Fruit fly (Drosophila melanogaster) whole organism, embryonic: ENCODE results near the gene Osi20.

Experiments used
- CG10321 ChIP-seq: fragments of 200-800 bp; sonication (Bioruptor generic); IDR thresholded peaks from 2 replicates; pipeline ENCODE4 v1.3.6; 2022; ENCODE audit warnings: missing biosample characterization, missing genetic modification characterization
- CG11398 ChIP-seq: fragments of 200-800 bp; sonication (Bioruptor generic); optimal IDR thresholded peaks from 2 replicates; lab custom pipeline; 2016; ENCODE audit warnings: missing biosample characterization, missing genetic modification characterization
- CG12155 ChIP-seq: fragments of 200-800 bp; sonication (Bioruptor generic); optimal IDR thresholded peaks from 3 replicates; lab custom pipeline; 2016; ENCODE audit warnings: missing biosample characterization, missing genetic modification characterization
- CG12769 ChIP-seq: fragments of 200-800 bp; sonication (Bioruptor generic); optimal IDR thresholded peaks from 2 replicates; lab custom pipeline; 2019; ENCODE audit warnings: missing biosample characterization, mild to moderate bottlenecking, missing genetic modification characterization, moderate library complexity
- CG14710 ChIP-seq: fragments of 200-800 bp; sonication (Bioruptor generic); optimal IDR thresholded peaks from 3 replicates; lab custom pipeline; 2019; ENCODE audit warnings: missing biosample characterization, mild to moderate bottlenecking, missing genetic modification characterization, moderate library complexity
- CG15269 ChIP-seq: fragments of 200-800 bp; sonication (Bioruptor generic); optimal IDR thresholded peaks from 2 replicates; lab custom pipeline; 2018; ENCODE audit warnings: missing biosample characterization, mild to moderate bottlenecking, missing genetic modification characterization, moderate library complexity
- CG15514 ChIP-seq: fragments of 200-800 bp; sonication (Bioruptor generic); optimal IDR thresholded peaks from 3 replicates; lab custom pipeline; 2017; ENCODE audit warnings: missing biosample characterization, missing genetic modification characterization, mild to moderate bottlenecking, moderate library complexity, missing genetic modification reagents
- CG15601 ChIP-seq: fragments of 200-800 bp; sonication (Bioruptor generic); optimal IDR thresholded peaks from 3 replicates; lab custom pipeline; 2019; ENCODE audit warnings: missing biosample characterization, mild to moderate bottlenecking, missing genetic modification characterization, moderate library complexity
- CG1832 ChIP-seq: fragments of 200-800 bp; sonication (Bioruptor generic); optimal IDR thresholded peaks from 2 replicates; lab custom pipeline; 2017; ENCODE audit warnings: missing biosample characterization, mild to moderate bottlenecking, missing genetic modification characterization, inconsistent platforms
- CG18476 ChIP-seq: fragments of 200-800 bp; sonication (Bioruptor generic); optimal IDR thresholded peaks from 2 replicates; lab custom pipeline; 2016; ENCODE audit warnings: missing biosample characterization, mild to moderate bottlenecking, missing genetic modification characterization
- CG18599 ChIP-seq: fragments of 200-800 bp; sonication (Bioruptor generic); optimal IDR thresholded peaks from 3 replicates; lab custom pipeline; 2017; ENCODE audit warnings: missing biosample characterization, missing genetic modification characterization, mild to moderate bottlenecking, moderate library complexity, missing genetic modification reagents
- CG2199 ChIP-seq: fragments of 200-800 bp; sonication (Bioruptor generic); IDR thresholded peaks from 3 replicates; pipeline ENCODE4 v1.3.6; 2022; ENCODE audit warnings: missing biosample characterization, missing genetic modification characterization
- CG30403 ChIP-seq: fragments of 200-800 bp; sonication (Bioruptor generic); optimal IDR thresholded peaks from 3 replicates; lab custom pipeline; 2016; ENCODE audit warnings: missing biosample characterization, missing genetic modification characterization
- CG34376 ChIP-seq: fragments of 200-800 bp; sonication (Bioruptor generic); optimal IDR thresholded peaks from 2 replicates; lab custom pipeline; 2018; ENCODE audit warnings: missing biosample characterization, mild to moderate bottlenecking, missing genetic modification characterization
- Dad ChIP-seq: fragments of 200-800 bp; sonication (Bioruptor generic); optimal IDR thresholded peaks from 3 replicates; lab custom pipeline; 2016; ENCODE audit warnings: missing biosample characterization, missing genetic modification characterization
- MBD-R2 ChIP-seq: fragments of 200-800 bp; sonication (Bioruptor generic); IDR thresholded peaks from 2 replicates; pipeline ENCODE4 v1.3.6; 2022; ENCODE audit warnings: missing biosample characterization, missing genetic modification characterization
- NfI ChIP-seq: fragments of 200-800 bp; sonication (Bioruptor generic); optimal IDR thresholded peaks from 3 replicates; lab custom pipeline; 2018; ENCODE audit warnings: missing biosample characterization, mild to moderate bottlenecking, missing genetic modification characterization, moderate library complexity
- Sox100B ChIP-seq: fragments of 200-800 bp; sonication (Bioruptor generic); optimal IDR thresholded peaks from 3 replicates; lab custom pipeline; 2018; ENCODE audit warnings: missing biosample characterization, mild to moderate bottlenecking, missing genetic modification characterization
- Tbp ChIP-seq: fragments of >200 bp; optimal IDR thresholded peaks from 2 replicates; lab custom pipeline; 2018; ENCODE audit warnings: missing biosample characterization, missing genetic modification characterization
- ac ChIP-seq: fragments of 200-800 bp; sonication (Bioruptor generic); optimal IDR thresholded peaks from 3 replicates; lab custom pipeline; 2017; ENCODE audit warnings: missing biosample characterization, mild to moderate bottlenecking, missing genetic modification characterization
- ap ChIP-seq: fragments of 200-800 bp; sonication (Bioruptor generic); IDR thresholded peaks from 2 replicates; pipeline ENCODE4 v1.3.6; 2022; ENCODE audit warnings: missing biosample characterization, missing genetic modification characterization
- ara ChIP-seq: fragments of 200-800 bp; sonication (Bioruptor generic); IDR thresholded peaks from 2 replicates; pipeline ENCODE4 v1.3.6; 2022; ENCODE audit warnings: missing biosample characterization, missing genetic modification characterization
- ash1 ChIP-seq: fragments of 200-800 bp; sonication (Bioruptor generic); optimal IDR thresholded peaks from 2 replicates; lab custom pipeline; 2018; ENCODE audit warnings: missing biosample characterization, mild to moderate bottlenecking, missing genetic modification characterization
- btn ChIP-seq: fragments of 200-800 bp; sonication (Bioruptor generic); optimal IDR thresholded peaks from 2 replicates; lab custom pipeline; 2016; ENCODE audit warnings: missing biosample characterization, missing genetic modification characterization
- cad ChIP-seq: fragments of >200 bp; optimal IDR thresholded peaks from 2 replicates; lab custom pipeline; 2017; ENCODE audit warnings: missing biosample characterization, missing genetic modification characterization
- chm ChIP-seq: fragments of 200-800 bp; sonication (Bioruptor generic); IDR thresholded peaks from 2 replicates; pipeline ENCODE4 v1.3.6; 2022; ENCODE audit warnings: missing biosample characterization, missing genetic modification characterization
- cwo ChIP-seq: fragments of 200-800 bp; sonication (Bioruptor generic); optimal IDR thresholded peaks from 3 replicates; lab custom pipeline; 2017; ENCODE audit warnings: missing biosample characterization, missing genetic modification characterization, mild to moderate bottlenecking, moderate library complexity, missing genetic modification reagents
- gfzf ChIP-seq: fragments of 200-800 bp; sonication (Bioruptor generic); optimal IDR thresholded peaks from 2 replicates; lab custom pipeline; 2016; ENCODE audit warnings: missing biosample characterization, mild to moderate bottlenecking, missing genetic modification characterization, moderate library complexity
- gt ChIP-seq: fragments of 200-800 bp; sonication (Bioruptor generic); IDR thresholded peaks from 2 replicates; pipeline ENCODE4 v1.3.6; 2022; ENCODE audit warnings: missing biosample characterization, missing genetic modification characterization
- ham ChIP-seq: fragments of 200-800 bp; sonication (Bioruptor generic); IDR thresholded peaks from 2 replicates; pipeline ENCODE4 v1.3.6; 2022; ENCODE audit warnings: missing biosample characterization, missing genetic modification characterization
- hkb ChIP-seq, 2 experiments: fragments of 200-800 bp in 1 of 2; fragments of >200 bp in 1 of 2; sonication (Bioruptor generic) in 1 of 2; IDR thresholded peaks in 1 of 2; optimal IDR thresholded peaks in 1 of 2; 2 replicates each; pipeline versions ENCODE4 v1.3.6 to Lab custom; 2017 to 2022; ENCODE audit warnings: missing biosample characterization in 1 of 2, missing genetic modification characterization in 1 of 2
- mld ChIP-seq: fragments of 200-800 bp; sonication (Bioruptor generic); IDR thresholded peaks from 3 replicates; pipeline ENCODE4 v1.3.6; 2022; ENCODE audit warnings: missing biosample characterization, missing genetic modification characterization; ENCODE audit not compliant: partially characterized antibody
- otp ChIP-seq: fragments of 200-800 bp; sonication (Bioruptor generic); IDR thresholded peaks from 3 replicates; pipeline ENCODE4, ENCODE4 v1.3.6; 2022; ENCODE audit warnings: missing biosample characterization, missing genetic modification characterization
- psq ChIP-seq: fragments of 200-800 bp; sonication (Bioruptor generic); optimal IDR thresholded peaks from 2 replicates; lab custom pipeline; 2017; ENCODE audit warnings: missing biosample characterization, missing genetic modification characterization
- pum ChIP-seq: fragments of 200-800 bp; sonication (Bioruptor generic); optimal IDR thresholded peaks from 2 replicates; lab custom pipeline; 2016; ENCODE audit warnings: missing biosample characterization, missing genetic modification characterization
- row ChIP-seq: fragments of 200-800 bp; sonication (Bioruptor generic); IDR thresholded peaks from 3 replicates; pipeline ENCODE4 v1.3.6; 2022; ENCODE audit warnings: missing biosample characterization, missing genetic modification characterization
- ttk ChIP-seq: fragments of 200-800 bp; sonication (Bioruptor generic); IDR thresholded peaks from 2 replicates; pipeline ENCODE4 v2.1.2; 2022; ENCODE audit warnings: missing biosample characterization, missing genetic modification characterization
- tup ChIP-seq: fragments of 200-800 bp; sonication (Bioruptor generic); optimal IDR thresholded peaks from 2 replicates; lab custom pipeline; 2016; ENCODE audit warnings: missing biosample characterization, mild to moderate bottlenecking, missing genetic modification characterization, moderate library complexity
- unc-4 ChIP-seq: fragments of 200-800 bp; sonication (Bioruptor generic); IDR thresholded peaks from 2 replicates; pipeline ENCODE4 v1.3.6; 2022; ENCODE audit warnings: missing biosample characterization, missing genetic modification characterization; ENCODE audit not compliant: partially characterized antibody
- zen2 ChIP-seq: fragments of 200-800 bp; sonication (Bioruptor generic); IDR thresholded peaks from 3 replicates; pipeline ENCODE4 v1.3.6; 2022; ENCODE audit warnings: missing biosample characterization, missing genetic modification characterization; ENCODE audit not compliant: partially characterized antibody
- zfh2 ChIP-seq: fragments of 200-800 bp; sonication (Bioruptor generic); optimal IDR thresholded peaks from 2 replicates; lab custom pipeline; 2016; ENCODE audit warnings: missing biosample characterization, missing genetic modification characterization

Osi20 gene

dm6 chr3R:6353624-6354352 lies 13.9 kb downstream of the Osi20 start (continued):
- TF ChIP-seq zfh2 (GFP tag; lab: Kevin White, UChicago) = peak; percentile 22
- peak; percentile 64 for TF ChIP-seq CG12155 (GFP tag; lab: Kevin White, UChicago)
- TF ChIP-seq chm = no peak
- TF ChIP-seq CG10321 (GFP tag; lab: Robert Waterston, UW) = no peak
- peak; percentile 86 for TF ChIP-seq CG30403 (GFP tag; lab: Kevin White, UChicago)
- TF ChIP-seq cad = no peak
- no peak for TF ChIP-seq MBD-R2 (GFP tag; lab: Robert Waterston, UW)
- no peak for TF ChIP-seq CG11398
- TF ChIP-seq mld (GFP tag; lab: Robert Waterston, UW) = no peak
- no peak for TF ChIP-seq NfI (GFP tag; lab: Kevin White, UChicago)
- no peak for TF ChIP-seq CG15269 (tag; lab: Kevin White, UChicago)
- TF ChIP-seq btn (GFP tag; lab: Kevin White, UChicago) = peak; percentile 56
- no peak for TF ChIP-seq CG2199 (GFP tag; lab: Robert Waterston, UW)
- no peak for TF ChIP-seq zen2 (GFP tag; lab: Robert Waterston, UW)
- no peak for TF ChIP-seq ara (GFP tag; lab: Robert Waterston, UW)
- TF ChIP-seq CG18599 (GFP tag; lab: Kevin White, UChicago) = peak; percentile 82
- no peak for TF ChIP-seq gt
- 0 out of 2 replicates have a peak, but pooled peaks have one; percentile 32 for TF ChIP-seq ap (GFP tag; lab: Robert Waterston, UW)
- TF ChIP-seq cwo = peak; percentile 71
- no peak for TF ChIP-seq CG14710 (tag; lab: Kevin White, UChicago)
- peak; percentile 83 for TF ChIP-seq CG12769 (tag; lab: Kevin White, UChicago)
- TF ChIP-seq CG18476 (GFP tag; lab: Kevin White, UChicago) = peak; percentile 72
- TF ChIP-seq psq (GFP tag; lab: Kevin White, UChicago) = peak; percentile 28
- TF ChIP-seq ac = no peak
- no peak for TF ChIP-seq unc-4
- peak; percentile 63 for TF ChIP-seq ttk
- TF ChIP-seq ash1 (GFP tag; lab: Kevin White, UChicago) = no peak
- peak; percentile 16 for TF ChIP-seq tup (GFP tag; lab: Kevin White, UChicago)
- TF ChIP-seq row (GFP tag; lab: Robert Waterston, UW) = peak; percentile 89
- no peak for TF ChIP-seq CG15601
- peak; percentile 30 for TF ChIP-seq Dad (GFP tag; lab: Kevin White, UChicago)
- TF ChIP-seq Tbp (GFP tag; lab: Kevin White, UChicago) = no peak
- no peak for TF ChIP-seq hkb (optimal IDR thresholded peaks at IDR 0.05; lab: Kevin White, UChicago)
- peak; percentile 67 for TF ChIP-seq hkb (GFP tag; IDR thresholded peaks at IDR 0.05; lab: Robert Waterston, UW)
- peak; percentile 35 for TF ChIP-seq pum
- TF ChIP-seq CG15514 (GFP tag; lab: Kevin White, UChicago) = no peak
- no peak for TF ChIP-seq CG1832 (GFP tag; lab: Kevin White, UChicago)
- no peak for TF ChIP-seq gfzf
- no peak for TF ChIP-seq ham (GFP tag; lab: Robert Waterston, UW)
- peak; percentile 42 for TF ChIP-seq CG34376
- TF ChIP-seq Sox100B = peak; percentile 92
- TF ChIP-seq otp = peak; percentile 12; the same call in 1 of the 3 replicates
